Fruit fly (Drosophila melanogaster) whole organism, pupa: ENCODE results near the gene ogre.

Experiments used
- CG13204 ChIP-seq: fragments of 200-800 bp; sonication (Bioruptor generic); optimal IDR thresholded peaks from 2 replicates; lab custom pipeline; 2018; ENCODE audit warnings: missing biosample characterization, mild to moderate bottlenecking, missing genetic modification characterization, moderate library complexity
- CG14655 ChIP-seq: fragments of 200-800 bp; sonication (Bioruptor generic); optimal IDR thresholded peaks from 3 replicates; lab custom pipeline; 2017; ENCODE audit warnings: mild to moderate bottlenecking, missing biosample characterization, missing genetic modification reagents, missing genetic modification characterization
- CG15710 ChIP-seq: fragments of 200-800 bp; sonication (Bioruptor generic); optimal IDR thresholded peaks from 2 replicates; lab custom pipeline; 2018; ENCODE audit warnings: missing biosample characterization, mild to moderate bottlenecking, missing genetic modification characterization, moderate library complexity
- CG32121 ChIP-seq: fragments of 200-800 bp; sonication (Bioruptor generic); IDR thresholded peaks from 2 replicates; pipeline ENCODE4 v1.3.6; 2022; ENCODE audit warnings: missing biosample characterization, missing genetic modification characterization
- CG34367 ChIP-seq: fragments of 200-800 bp; sonication (Bioruptor generic); optimal IDR thresholded peaks from 2 replicates; lab custom pipeline; 2018; ENCODE audit warnings: missing biosample characterization, mild to moderate bottlenecking, missing genetic modification characterization
- CG4496 ChIP-seq: fragments of 200-800 bp; sonication (Bioruptor generic); IDR thresholded peaks from 3 replicates; pipeline ENCODE4 v1.3.6; 2022; ENCODE audit warnings: missing biosample characterization, missing genetic modification characterization
- CG8159 ChIP-seq: fragments of 200-800 bp; sonication (Bioruptor generic); optimal IDR thresholded peaks from 3 replicates; lab custom pipeline; 2018; ENCODE audit warnings: missing biosample characterization, mild to moderate bottlenecking, missing genetic modification characterization, moderate library complexity
- CG8301 ChIP-seq: fragments of 200-800 bp; sonication (Bioruptor generic); optimal IDR thresholded peaks from 2 replicates; lab custom pipeline; 2018; ENCODE audit warnings: missing biosample characterization, mild to moderate bottlenecking, missing genetic modification characterization
- EcR ChIP-seq: fragments of 200-800 bp; sonication (Bioruptor generic); optimal IDR thresholded peaks from 3 replicates; lab custom pipeline; 2019; ENCODE audit warnings: missing biosample characterization, missing genetic modification characterization, mild to moderate bottlenecking, moderate library complexity, missing genetic modification reagents
- Pif1B ChIP-seq: fragments of 200-800 bp; sonication (Bioruptor generic); optimal IDR thresholded peaks from 3 replicates; lab custom pipeline; 2016; ENCODE audit warnings: missing biosample characterization, missing genetic modification characterization
- fd96Ca ChIP-seq: fragments of 200-800 bp; sonication (Bioruptor generic); IDR thresholded peaks from 3 replicates; pipeline ENCODE4 v1.3.6; 2022; ENCODE audit warnings: missing biosample characterization, missing genetic modification characterization
- gl ChIP-seq: fragments of 200-800 bp; sonication (Bioruptor generic); optimal IDR thresholded peaks from 2 replicates; lab custom pipeline; 2018; ENCODE audit warnings: missing biosample characterization, mild to moderate bottlenecking, missing genetic modification characterization
- rn ChIP-seq: fragments of 200-800 bp; sonication (Bioruptor generic); IDR thresholded peaks from 2 replicates; pipeline ENCODE4 v1.3.6; 2022; ENCODE audit warnings: missing biosample characterization, missing genetic modification characterization

DNA sequence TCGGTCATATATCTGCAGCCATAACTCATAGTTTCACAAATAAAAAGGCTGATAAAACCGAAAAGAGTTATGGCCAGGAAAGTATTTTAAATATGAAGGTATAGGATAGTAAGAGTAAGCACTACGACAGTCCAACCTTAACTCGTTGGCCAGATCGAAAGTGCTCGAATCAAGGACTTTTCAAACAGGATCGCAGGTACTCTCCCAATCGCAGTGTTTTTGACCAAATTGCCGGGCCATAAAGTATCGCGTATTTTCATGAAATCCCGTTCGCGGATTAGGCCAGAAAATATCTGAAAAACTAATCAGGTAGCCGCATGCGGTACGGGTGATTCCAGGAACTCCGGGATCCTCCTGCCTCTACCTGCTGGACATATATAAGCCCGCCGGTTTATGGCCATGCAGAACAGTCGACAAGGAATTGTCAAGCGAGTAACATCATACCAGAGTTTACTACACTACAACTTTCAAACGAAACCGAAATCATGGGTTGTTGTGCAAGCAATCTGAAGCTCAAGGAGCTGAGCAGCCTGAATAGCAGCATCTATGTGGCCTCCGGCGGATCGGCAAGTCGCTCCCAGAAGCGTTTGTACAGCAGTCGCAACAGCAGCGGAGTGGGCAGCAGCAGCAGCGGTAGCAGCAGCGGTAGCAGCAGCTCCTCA is 49.2 kb upstream of the ogre start, which contains the start of gene CG14427:
- no peak for TF ChIP-seq CG8159
- TF ChIP-seq CG32121 (GFP tag; lab: Robert Waterston, UW), result no peak
- no peak for TF ChIP-seq gl (tag; lab: Kevin White, UChicago)
- no peak for TF ChIP-seq EcR
- no peak for TF ChIP-seq CG8301
- no peak for TF ChIP-seq CG14655
- TF ChIP-seq CG15710 (tag; lab: Kevin White, UChicago), result no peak
- TF ChIP-seq CG13204, result no peak
- TF ChIP-seq rn (GFP tag; lab: Robert Waterston, UW), result no peak
- TF ChIP-seq fd96Ca (GFP tag; lab: Robert Waterston, UW), result no peak
- no peak for TF ChIP-seq CG4496
- TF ChIP-seq CG34367 (tag; lab: Kevin White, UChicago), result no peak
- no peak for TF ChIP-seq Pif1B (GFP tag; lab: Kevin White, UChicago)
